Worm (Caenorhabditis elegans): ENCODE results near the gene nhr-156.

DNA sequence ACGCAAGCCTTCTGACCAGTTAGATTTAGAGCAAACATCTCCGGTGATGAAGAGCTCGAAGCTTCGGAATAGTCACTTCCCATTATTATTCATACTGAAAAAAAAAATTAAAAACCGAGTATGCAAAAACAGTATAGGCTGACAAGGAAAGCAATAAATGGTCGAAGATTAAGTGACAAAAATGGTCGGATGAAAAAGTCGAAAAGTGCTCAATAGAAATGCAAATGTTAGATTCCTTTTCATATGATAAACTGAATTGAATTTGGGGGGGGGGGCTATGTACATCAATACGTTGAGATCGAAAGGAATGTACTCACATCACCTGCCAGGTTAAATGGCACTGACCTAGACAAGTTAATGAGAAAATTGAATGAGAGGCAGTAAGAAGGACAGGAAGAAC lies 43.1 kb upstream of the nhr-156 start, which contains the start of gene nhr-187:
- TF ChIP-seq elt-2 (tag; optimal IDR thresholded peaks at IDR 0.05), result no peak
- no peak for TF ChIP-seq ceh-16 (tag; optimal IDR thresholded peaks at IDR 0.05)
- no peak for TF ChIP-seq pqm-1 (tag; optimal IDR thresholded peaks at IDR 0.05)
- TF ChIP-seq elt-1 (tag; optimal IDR thresholded peaks at IDR 0.05), result no peak
- no peak for TF ChIP-seq nhr-12 (tag; optimal IDR thresholded peaks at IDR 0.05)

All from whole organism, L3 larva.